Worm (Caenorhabditis elegans) whole organism, L3 larva: ENCODE measurements around the gene K08B4.7.

Experiments used
- R02D3.7 ChIP-seq: fragments of 150-350 bp; optimal IDR thresholded peaks from 2 replicates; lab custom pipeline; 2014; ENCODE audit warnings: missing biosample characterization, missing genetic modification characterization
- ZK546.5 ChIP-seq: sonication (generic microtip); optimal IDR thresholded peaks from 2 replicates; lab custom pipeline; 2017; ENCODE audit warnings: missing biosample characterization, missing genetic modification characterization
- aly-2 ChIP-seq: fragments of 150-350 bp; optimal IDR thresholded peaks from 2 replicates; lab custom pipeline; 2014; ENCODE audit warnings: missing biosample characterization, missing genetic modification characterization
- ama-1 ChIP-seq: fragments of 150-350 bp; optimal IDR thresholded peaks from 2 replicates; lab custom pipeline; 2018
- ceh-16 ChIP-seq: sonication (generic microtip); optimal IDR thresholded peaks from 2 replicates; lab custom pipeline; 2017; ENCODE audit warnings: missing biosample characterization, missing genetic modification characterization
- ceh-28 ChIP-seq: fragments of 150-350 bp; optimal IDR thresholded peaks from 2 replicates; lab custom pipeline; 2014; ENCODE audit warnings: missing biosample characterization, missing genetic modification reagents, missing genetic modification characterization
- ceh-82 ChIP-seq: fragments of 150-350 bp; optimal IDR thresholded peaks from 2 replicates; lab custom pipeline; 2014; ENCODE audit warnings: missing biosample characterization, missing genetic modification characterization
- ceh-9 ChIP-seq: sonication (generic microtip); optimal IDR thresholded peaks from 2 replicates; lab custom pipeline; 2018; ENCODE audit warnings: missing biosample characterization, missing genetic modification characterization
- daf-12 ChIP-seq: fragments of 150-350 bp; optimal IDR thresholded peaks from 2 replicates; lab custom pipeline; 2014; ENCODE audit warnings: missing biosample characterization, missing genetic modification reagents, missing genetic modification characterization
- egl-27 ChIP-seq: sonication (generic microtip); optimal IDR thresholded peaks from 4 replicates; lab custom pipeline; 2017; ENCODE audit warnings: missing biosample characterization, missing genetic modification reagents, missing genetic modification characterization
- egl-5 ChIP-seq: fragments of 150-350 bp; optimal IDR thresholded peaks from 2 replicates; lab custom pipeline; 2017; ENCODE audit warnings: missing biosample characterization, missing genetic modification reagents, missing genetic modification characterization, inconsistent platforms
- elt-1 ChIP-seq: fragments of 150-350 bp; optimal IDR thresholded peaks from 2 replicates; lab custom pipeline; 2014; ENCODE audit warnings: missing biosample characterization, missing genetic modification characterization
- elt-2 ChIP-seq: sonication (generic microtip); optimal IDR thresholded peaks from 2 replicates; lab custom pipeline; 2016; ENCODE audit warnings: missing genetic modification reagents, mild to moderate bottlenecking, missing genetic modification characterization, missing compliant biosample characterization
- elt-3 ChIP-seq, 3 experiments: fragments of 150-350 bp in 1 of 3; sonication (generic microtip) in 2 of 3; optimal IDR thresholded peaks; 2 replicates in 2 of 3; 4 replicates in 1 of 3; lab custom pipeline; 2014 to 2017; ENCODE audit warnings: missing biosample characterization in 3 of 3, missing genetic modification characterization in 3 of 3
- eor-1 ChIP-seq, 2 experiments: fragments of 150-350 bp; optimal IDR thresholded peaks; 2 replicates each; lab custom pipeline; 2014 to 2018; ENCODE audit warnings: missing biosample characterization in 2 of 2, missing genetic modification characterization in 2 of 2
- fkh-10 ChIP-seq: sonication (generic microtip); optimal IDR thresholded peaks from 2 replicates; lab custom pipeline; 2017; ENCODE audit warnings: missing biosample characterization, missing genetic modification reagents, missing genetic modification characterization
- fkh-2 ChIP-seq: fragments of 150-350 bp; optimal IDR thresholded peaks from 2 replicates; lab custom pipeline; 2014; ENCODE audit warnings: missing biosample characterization, missing genetic modification reagents, missing genetic modification characterization
- fos-1 ChIP-seq: fragments of 150-350 bp; optimal IDR thresholded peaks from 2 replicates; lab custom pipeline; 2014; ENCODE audit warnings: missing biosample characterization, missing genetic modification characterization
- hmg-11 ChIP-seq: sonication (generic microtip); optimal IDR thresholded peaks from 2 replicates; lab custom pipeline; 2016; ENCODE audit warnings: missing genetic modification characterization, missing compliant biosample characterization
- lin-15B ChIP-seq: fragments of 150-350 bp; optimal IDR thresholded peaks from 2 replicates; lab custom pipeline; 2014; ENCODE audit warnings: missing biosample characterization, missing genetic modification characterization
- lin-39 ChIP-seq: fragments of 150-350 bp; optimal IDR thresholded peaks from 2 replicates; lab custom pipeline; 2018; ENCODE audit warnings: missing biosample characterization, missing genetic modification reagents, missing genetic modification characterization
- lsy-12 ChIP-seq: sonication (generic microtip); optimal IDR thresholded peaks from 2 replicates; lab custom pipeline; 2016; ENCODE audit warnings: mild to moderate bottlenecking, missing genetic modification characterization, missing compliant biosample characterization
- mdl-1 ChIP-seq: fragments of 150-350 bp; optimal IDR thresholded peaks from 2 replicates; lab custom pipeline; 2014; ENCODE audit warnings: missing biosample characterization, missing genetic modification characterization
- mml-1 ChIP-seq: fragments of 150-350 bp; sonication (generic microtip); optimal IDR thresholded peaks from 3 replicates; lab custom pipeline; 2014; ENCODE audit warnings: missing biosample characterization, missing genetic modification characterization
- nfya-1 ChIP-seq: sonication (generic microtip); optimal IDR thresholded peaks from 2 replicates; lab custom pipeline; 2017; ENCODE audit warnings: missing genetic modification characterization, mild to moderate bottlenecking, missing compliant biosample characterization, antibody characterized with exemption, moderate library complexity; ENCODE audit not compliant: insufficient read depth
- nhr-12 ChIP-seq: fragments of 150-350 bp; optimal IDR thresholded peaks from 2 replicates; lab custom pipeline; 2014; ENCODE audit warnings: missing biosample characterization, missing genetic modification characterization
- nhr-23 ChIP-seq: fragments of 150-350 bp; optimal IDR thresholded peaks from 2 replicates; lab custom pipeline; 2014; ENCODE audit warnings: missing biosample characterization, missing genetic modification reagents, missing genetic modification characterization
- nhr-237 ChIP-seq: fragments of 150-350 bp; optimal IDR thresholded peaks from 2 replicates; lab custom pipeline; 2014; ENCODE audit warnings: missing biosample characterization, missing genetic modification characterization
- nhr-28 ChIP-seq: fragments of 150-350 bp; optimal IDR thresholded peaks from 2 replicates; lab custom pipeline; 2014; ENCODE audit warnings: missing biosample characterization, missing genetic modification characterization
- nhr-43 ChIP-seq: sonication (generic microtip); optimal IDR thresholded peaks from 2 replicates; lab custom pipeline; 2016; ENCODE audit warnings: mild to moderate bottlenecking, missing genetic modification characterization, missing compliant biosample characterization; ENCODE audit not compliant: poor library complexity, severe bottlenecking
- nhr-67 ChIP-seq: fragments of 150-350 bp; optimal IDR thresholded peaks from 2 replicates; lab custom pipeline; 2014; ENCODE audit warnings: missing biosample characterization, missing genetic modification characterization
- nhr-76 ChIP-seq: fragments of 150-350 bp; sonication (generic microtip); optimal IDR thresholded peaks from 5 replicates; lab custom pipeline; 2014; ENCODE audit warnings: missing biosample characterization, missing genetic modification characterization
- nhr-77 ChIP-seq: fragments of 150-350 bp; optimal IDR thresholded peaks from 2 replicates; lab custom pipeline; 2014; ENCODE audit warnings: missing biosample characterization, missing genetic modification characterization
- pha-4 ChIP-seq: fragments of 150-350 bp; optimal IDR thresholded peaks from 2 replicates; lab custom pipeline; 2014; ENCODE audit warnings: missing biosample characterization, missing genetic modification reagents, missing genetic modification characterization
- pqm-1 ChIP-seq: fragments of 150-350 bp; optimal IDR thresholded peaks from 2 replicates; lab custom pipeline; 2017; ENCODE audit warnings: missing biosample characterization, missing genetic modification characterization, inconsistent platforms
- sea-2 ChIP-seq: fragments of 150-350 bp; sonication (generic microtip); optimal IDR thresholded peaks from 4 replicates; lab custom pipeline; 2014; ENCODE audit warnings: missing biosample characterization, missing genetic modification reagents, missing genetic modification characterization
- skn-1 ChIP-seq: fragments of 150-350 bp; optimal IDR thresholded peaks from 2 replicates; lab custom pipeline; 2014; ENCODE audit warnings: missing biosample characterization, missing genetic modification characterization
- snpc-4 ChIP-seq: fragments of 150-350 bp; optimal IDR thresholded peaks from 2 replicates; lab custom pipeline; 2014; ENCODE audit warnings: missing biosample characterization, missing genetic modification characterization
- tbx-2 ChIP-seq: sonication (generic microtip); optimal IDR thresholded peaks from 2 replicates; lab custom pipeline; 2016; ENCODE audit warnings: mild to moderate bottlenecking, missing genetic modification characterization, missing compliant biosample characterization
- unc-39 ChIP-seq: sonication (generic microtip); optimal IDR thresholded peaks from 4 replicates; lab custom pipeline; 2017; ENCODE audit warnings: missing biosample characterization, missing genetic modification characterization
- unc-62 ChIP-seq: fragments of 150-350 bp; sonication (generic microtip); optimal IDR thresholded peaks from 4 replicates; lab custom pipeline; 2014; ENCODE audit warnings: missing biosample characterization, missing genetic modification reagents, missing genetic modification characterization
- zag-1 ChIP-seq: fragments of 150-350 bp; optimal IDR thresholded peaks from 2 replicates; lab custom pipeline; 2014; ENCODE audit warnings: missing biosample characterization, missing genetic modification characterization
- ztf-11 ChIP-seq: fragments of 150-350 bp; optimal IDR thresholded peaks from 2 replicates; lab custom pipeline; 2014; ENCODE audit warnings: missing biosample characterization, missing genetic modification characterization

Gene K08B4.7

DNA sequence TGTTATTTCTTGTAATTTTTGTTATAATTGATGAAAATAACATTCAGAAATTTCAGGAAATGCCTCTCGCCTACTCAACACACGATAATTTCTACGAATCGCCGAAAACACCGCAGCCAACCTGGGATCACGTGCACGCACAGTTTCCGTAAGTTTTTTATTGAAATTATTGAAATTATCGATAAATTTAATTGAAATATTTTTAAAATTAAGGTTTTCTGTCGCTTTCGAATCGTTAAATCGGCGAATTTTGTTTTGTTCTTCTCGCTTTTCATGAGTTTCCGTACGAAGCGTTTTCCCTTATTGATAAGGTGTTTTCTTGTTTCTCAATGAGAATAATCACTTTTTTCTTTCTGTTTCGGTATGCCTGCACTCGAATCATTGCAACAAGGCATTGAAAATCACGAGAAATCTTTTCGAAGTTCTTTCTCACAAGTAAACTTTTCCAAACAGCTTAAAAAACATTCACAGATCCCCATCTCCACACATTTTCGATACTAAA, 3.2 kb upstream of the K08B4.7 start, which contains the start of gene lag-1:
Gene lag-1, plus strand, starts transcription at position 51 of the 502 bp plus-strand sequence.
- no peak for TF ChIP-seq ceh-28 (tag; lab: Kevin White, UChicago)
- TF ChIP-seq nhr-43 (tag; lab: Kevin White, UChicago) = no peak
- TF ChIP-seq skn-1 (tag; lab: Kevin White, UChicago) = no peak
- no peak for TF ChIP-seq sea-2 (GFP tag; lab: Kevin White, UChicago)
- no peak for TF ChIP-seq lsy-12 (tag; lab: Kevin White, UChicago)
- TF ChIP-seq ZK546.5 (tag; lab: Kevin White, UChicago) = no peak
- no peak for TF ChIP-seq R02D3.7 (tag; lab: Kevin White, UChicago)
- TF ChIP-seq daf-12 (tag; lab: Kevin White, UChicago) = no peak
- no peak for TF ChIP-seq pqm-1 (tag; lab: Kevin White, UChicago)
- TF ChIP-seq elt-1 = no peak
- TF ChIP-seq snpc-4 (tag; lab: Kevin White, UChicago) = no peak
- no peak for TF ChIP-seq aly-2 (tag; lab: Kevin White, UChicago)

DNA sequence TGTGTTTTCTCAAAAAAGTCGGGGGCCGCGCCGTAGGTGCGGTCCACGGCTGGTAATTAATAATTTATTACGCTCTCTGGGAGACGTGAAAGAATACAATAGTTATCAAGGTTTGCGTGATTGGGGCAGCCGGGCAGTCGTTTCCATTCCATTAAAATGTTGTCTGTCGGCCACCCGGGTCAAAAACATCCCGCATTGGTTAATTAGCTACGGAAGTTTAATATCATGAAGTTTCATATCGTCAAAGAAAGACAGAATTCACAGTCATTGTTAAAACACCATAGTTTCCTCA, 2.0 kb upstream of the K08B4.7 start:
- TF ChIP-seq aly-2 (tag; lab: Kevin White, UChicago) = no peak
- TF ChIP-seq sea-2 (GFP tag; lab: Kevin White, UChicago) = no peak
- no peak for TF ChIP-seq tbx-2
- no peak for TF ChIP-seq nfya-1 (tag; lab: Kevin White, UChicago)
- no peak for TF ChIP-seq egl-5 (tag; lab: Kevin White, UChicago)
- TF ChIP-seq fkh-2 (tag; lab: Kevin White, UChicago) = no peak
- TF ChIP-seq snpc-4 (tag; lab: Kevin White, UChicago) = no peak
- no peak for TF ChIP-seq ama-1 (lab: Kevin White, UChicago)
- TF ChIP-seq elt-1 = no peak
- TF ChIP-seq nhr-23 (tag; lab: Kevin White, UChicago) = no peak
- TF ChIP-seq ceh-16 (tag; lab: Kevin White, UChicago) = no peak
- no peak for TF ChIP-seq pha-4 (tag; lab: Kevin White, UChicago)
- TF ChIP-seq nhr-237 (tag; lab: Kevin White, UChicago) = no peak
- TF ChIP-seq nhr-77 (tag; lab: Kevin White, UChicago) = no peak
- TF ChIP-seq elt-2 (tag; lab: Kevin White, UChicago) = no peak
- TF ChIP-seq nhr-76 (tag; lab: Kevin White, UChicago) = no peak
- no peak for TF ChIP-seq nhr-67 (tag; lab: Kevin White, UChicago)
- no peak for TF ChIP-seq egl-27 (tag; lab: Kevin White, UChicago)

DNA sequence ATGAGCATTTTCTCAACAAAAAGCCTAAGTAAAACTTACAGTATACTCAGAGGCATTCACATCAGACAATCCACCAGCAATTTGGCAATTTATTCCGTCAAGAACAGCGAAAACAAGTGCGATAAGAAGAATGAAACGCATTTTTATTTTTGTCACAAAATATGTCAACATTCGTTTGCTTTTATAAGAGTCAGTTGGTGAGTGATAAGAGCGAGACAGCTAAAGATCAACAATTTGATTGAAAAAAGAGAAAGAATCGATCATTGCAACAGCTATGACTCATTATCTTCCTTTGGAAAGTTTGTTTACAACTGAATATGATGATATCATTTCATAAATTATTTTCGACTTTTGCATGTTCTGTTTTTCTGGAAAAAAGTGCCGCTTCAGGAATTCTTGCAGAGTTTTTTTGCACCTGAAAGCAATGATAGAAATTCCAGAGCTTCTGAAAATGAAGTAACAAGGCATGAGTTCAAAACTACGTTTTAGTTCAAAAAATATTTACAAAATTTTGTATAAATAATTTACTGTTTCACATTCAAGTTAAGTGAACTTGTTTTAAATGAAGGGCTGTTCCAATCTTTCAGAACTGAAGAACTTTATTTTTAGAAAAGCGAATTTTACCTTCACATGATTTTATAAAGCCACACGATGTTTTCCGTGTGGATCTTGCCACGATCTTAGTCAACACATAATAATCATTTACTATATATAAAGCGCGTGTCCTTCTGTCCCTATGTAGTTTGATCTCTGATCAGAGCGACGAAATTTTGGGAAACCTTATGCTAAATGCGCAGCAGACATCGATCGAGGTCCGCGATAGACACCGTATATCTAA, 1.5 kb upstream of the K08B4.7 start, which contains the start of gene cpi-1:
Gene cpi-1, minus strand, starts transcription at position 204 of the 838 bp plus-strand sequence.
- no peak for TF ChIP-seq mml-1
- TF ChIP-seq nhr-12 (tag; lab: Kevin White, UChicago) = no peak
- no peak for TF ChIP-seq mdl-1
- no peak for TF ChIP-seq hmg-11
- TF ChIP-seq ceh-28 (tag; lab: Kevin White, UChicago) = peak; percentile 59
- TF ChIP-seq lsy-12 (tag; lab: Kevin White, UChicago) = no peak
- no peak for TF ChIP-seq ZK546.5 (tag; lab: Kevin White, UChicago)
- no peak for TF ChIP-seq ceh-9 (tag; lab: Kevin White, UChicago)
- no peak for TF ChIP-seq aly-2 (tag; lab: Kevin White, UChicago)
- TF ChIP-seq zag-1 (tag; lab: Kevin White, UChicago) = no peak
- TF ChIP-seq unc-62 (GFP tag; lab: Kevin White, UChicago) = no peak
- no peak for TF ChIP-seq nfya-1 (tag; lab: Kevin White, UChicago)
- TF ChIP-seq ztf-11 (tag; lab: Kevin White, UChicago) = no peak
- TF ChIP-seq fkh-2 (tag; lab: Kevin White, UChicago) = no peak
- TF ChIP-seq ama-1 (lab: Kevin White, UChicago) = no peak
- TF ChIP-seq nhr-77 (tag; lab: Kevin White, UChicago) = no peak
- no peak for TF ChIP-seq fos-1 (tag; lab: Kevin White, UChicago)
- no peak for TF ChIP-seq snpc-4 (tag; lab: Kevin White, UChicago)
- TF ChIP-seq elt-2 (tag; lab: Kevin White, UChicago) = peak; percentile 20
- TF ChIP-seq elt-3 (tag; optimal IDR thresholded peaks at IDR 0.05; lab: Kevin White, UChicago) = no peak
- TF ChIP-seq elt-1 = no peak
- TF ChIP-seq pha-4 (tag; lab: Kevin White, UChicago) = peak; percentile 74
- no peak for TF ChIP-seq tbx-2
- no peak for TF ChIP-seq daf-12 (tag; lab: Kevin White, UChicago)
- TF ChIP-seq egl-5 (tag; lab: Kevin White, UChicago) = no peak
- no peak for TF ChIP-seq nhr-23 (tag; lab: Kevin White, UChicago)
- TF ChIP-seq fkh-10 = no peak
- no peak for TF ChIP-seq lin-15B (tag; lab: Kevin White, UChicago)
- peak; percentile 56 for TF ChIP-seq pqm-1 (tag; lab: Kevin White, UChicago)
- no peak for TF ChIP-seq lin-39 (tag; lab: Kevin White, UChicago)
- TF ChIP-seq sea-2 (GFP tag; lab: Kevin White, UChicago) = no peak
- TF ChIP-seq ceh-82 (tag; lab: Kevin White, UChicago) = no peak
- no peak for TF ChIP-seq nhr-43 (tag; lab: Kevin White, UChicago)
- no peak for TF ChIP-seq unc-39
- TF ChIP-seq R02D3.7 (tag; lab: Kevin White, UChicago) = no peak
- no peak for TF ChIP-seq ceh-16 (tag; lab: Kevin White, UChicago)
- no peak for TF ChIP-seq nhr-76 (tag; lab: Kevin White, UChicago)
- no peak for TF ChIP-seq egl-27 (tag; lab: Kevin White, UChicago)
- no peak for TF ChIP-seq skn-1 (tag; lab: Kevin White, UChicago)
- TF ChIP-seq eor-1 (tag; optimal IDR thresholded peaks at IDR 0.05; lab: Kevin White, UChicago) = no peak
- no peak for TF ChIP-seq nhr-28 (tag; lab: Kevin White, UChicago)
